Fruit fly (Drosophila melanogaster): ENCODE data around the gene kibra.

kibra gene

DNA sequence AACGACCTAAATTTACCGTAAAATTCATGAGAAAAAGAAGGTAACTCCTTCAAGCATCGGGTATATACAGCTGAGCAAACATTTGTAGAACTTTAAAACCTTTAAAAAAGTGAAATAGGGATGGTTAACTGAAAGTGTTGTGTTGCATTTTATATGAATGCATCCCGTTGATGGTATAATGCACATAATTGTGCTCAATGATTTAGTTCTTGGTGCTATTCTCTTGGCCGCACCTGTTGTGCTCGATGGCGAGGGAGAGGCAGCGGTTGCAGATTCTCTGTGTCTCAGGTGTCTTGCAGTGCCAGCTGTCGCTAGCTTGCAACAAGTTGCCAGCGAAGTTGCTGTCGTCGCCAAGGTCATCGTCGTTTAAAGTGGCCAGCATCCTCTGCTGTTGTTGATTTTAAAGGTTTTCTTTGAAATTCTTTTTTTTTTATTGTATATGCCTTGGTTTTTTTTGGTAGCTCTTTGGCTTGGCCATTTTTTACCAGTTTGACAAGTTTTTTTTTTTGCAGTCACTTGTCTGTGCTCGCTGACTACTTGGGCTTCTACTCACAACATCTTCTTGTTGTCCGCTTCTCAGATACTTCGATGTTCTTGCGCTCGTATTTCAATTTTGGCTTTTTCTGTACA lies 41.4 kb upstream of the kibra start:
- TF ChIP-seq Myc (optimal IDR thresholded peaks at IDR 0.05) = no peak
- no peak for TF ChIP-seq N (GFP tag; optimal IDR thresholded peaks at IDR 0.05)
- peak; percentile 80 for TF ChIP-seq woc (GFP tag; optimal IDR thresholded peaks at IDR 0.05)
- no peak for TF ChIP-seq usp (GFP tag; optimal IDR thresholded peaks at IDR 0.05)
- TF ChIP-seq br (GFP tag; optimal IDR thresholded peaks at IDR 0.05) = peak; percentile 41
- TF ChIP-seq rgr (GFP tag; optimal IDR thresholded peaks at IDR 0.05) = peak; percentile 65
- peak; percentile 51 for TF ChIP-seq OdsH (GFP tag; optimal IDR thresholded peaks at IDR 0.05)
- no peak for TF ChIP-seq pan (optimal IDR thresholded peaks at IDR 0.05)
- TF ChIP-seq Dif (GFP tag; optimal IDR thresholded peaks at IDR 0.05; ENCODE audit: partially characterized antibody) = no peak
- peak; percentile 2 for TF ChIP-seq tai (GFP tag; optimal IDR thresholded peaks at IDR 0.05)
- TF ChIP-seq Hnf4 (GFP tag; optimal IDR thresholded peaks at IDR 0.05) = peak; percentile 28
- TF ChIP-seq HLH106 (tag; optimal IDR thresholded peaks at IDR 0.05) = peak; percentile 56
- peak; percentile 69 for TF ChIP-seq h (GFP tag; optimal IDR thresholded peaks at IDR 0.05)
- TF ChIP-seq dl (GFP tag; optimal IDR thresholded peaks at IDR 0.05; ENCODE audit: insufficient read depth in 1 of 2, partially characterized antibody in 2 of 2) = no peak
- TF ChIP-seq sage (GFP tag; optimal IDR thresholded peaks at IDR 0.05) = no peak
- no peak for TF ChIP-seq brk (GFP tag; optimal IDR thresholded peaks at IDR 0.05)
- TF ChIP-seq CG9705 (GFP tag; optimal IDR thresholded peaks at IDR 0.05) = no peak
- no peak for TF ChIP-seq Hr83 (GFP tag; optimal IDR thresholded peaks at IDR 0.05; ENCODE audit: poor library complexity, severe bottlenecking)
- TF ChIP-seq lola (GFP tag; optimal IDR thresholded peaks at IDR 0.05) = no peak
- TF ChIP-seq Dfd (GFP tag; optimal IDR thresholded peaks at IDR 0.05) = no peak
- no peak for TF ChIP-seq Vsx2 (GFP tag; optimal IDR thresholded peaks at IDR 0.05; ENCODE audit: partially characterized antibody)
- peak; percentile 87 for TF ChIP-seq fru (GFP tag; optimal IDR thresholded peaks at IDR 0.05)
- no peak for TF ChIP-seq sv (GFP tag; optimal IDR thresholded peaks at IDR 0.05)
- TF ChIP-seq GATAd (GFP tag; optimal IDR thresholded peaks at IDR 0.05) = no peak
- TF ChIP-seq foxo (GFP tag; optimal IDR thresholded peaks at IDR 0.05) = peak in 1 of 2 experiments; percentile 78
- TF ChIP-seq dsf (GFP tag; optimal IDR thresholded peaks at IDR 0.05; ENCODE audit: borderline replicate concordance) = no peak
- TF ChIP-seq dmrt93B (GFP tag; optimal IDR thresholded peaks at IDR 0.05) = no peak
- peak; percentile 43 for TF ChIP-seq psq (GFP tag; optimal IDR thresholded peaks at IDR 0.05)
- TF ChIP-seq Sp1 (GFP tag; optimal IDR thresholded peaks at IDR 0.05) = no peak
- TF ChIP-seq jim (GFP tag; optimal IDR thresholded peaks at IDR 0.05) = no peak
- TF ChIP-seq Rel (GFP tag; optimal IDR thresholded peaks at IDR 0.05) = peak; percentile 33
- TF ChIP-seq Rel (tag; optimal IDR thresholded peaks at IDR 0.05) = no peak
- TF ChIP-seq ey (GFP tag; optimal IDR thresholded peaks at IDR 0.05) = peak; percentile 64
- no peak for TF ChIP-seq Mio (GFP tag; optimal IDR thresholded peaks at IDR 0.05)
- TF ChIP-seq CG32264 (GFP tag; optimal IDR thresholded peaks at IDR 0.05) = peak; percentile 49
- TF ChIP-seq Abd-B (GFP tag; optimal IDR thresholded peaks at IDR 0.05) = no peak
- TF ChIP-seq Hr78 (GFP tag; optimal IDR thresholded peaks at IDR 0.05) = no peak
- TF ChIP-seq Jra (GFP tag; optimal IDR thresholded peaks at IDR 0.05) = peak; percentile 35
- TF ChIP-seq CrebA (GFP tag; optimal IDR thresholded peaks at IDR 0.05; ENCODE audit: borderline replicate concordance) = no peak

- no peak for TF ChIP-seq OdsH (GFP tag; optimal IDR thresholded peaks at IDR 0.05)
- no peak for TF ChIP-seq lola (GFP tag; optimal IDR thresholded peaks at IDR 0.05)
- TF ChIP-seq psq (GFP tag; optimal IDR thresholded peaks at IDR 0.05) = no peak
- no peak for TF ChIP-seq foxo (GFP tag; optimal IDR thresholded peaks at IDR 0.05)
- no peak for TF ChIP-seq Mio (GFP tag; optimal IDR thresholded peaks at IDR 0.05)
- TF ChIP-seq sage (GFP tag; optimal IDR thresholded peaks at IDR 0.05) = no peak
- no peak for TF ChIP-seq brk (GFP tag; optimal IDR thresholded peaks at IDR 0.05)
- no peak for TF ChIP-seq usp (GFP tag; optimal IDR thresholded peaks at IDR 0.05)
- no peak for TF ChIP-seq CrebA (GFP tag; optimal IDR thresholded peaks at IDR 0.05; ENCODE audit: borderline replicate concordance)
- TF ChIP-seq h (GFP tag; optimal IDR thresholded peaks at IDR 0.05) = no peak
- no peak for TF ChIP-seq N (GFP tag; optimal IDR thresholded peaks at IDR 0.05)
- TF ChIP-seq Hr83 (GFP tag; optimal IDR thresholded peaks at IDR 0.05; ENCODE audit: poor library complexity, severe bottlenecking) = no peak
- no peak for TF ChIP-seq Hr78 (GFP tag; optimal IDR thresholded peaks at IDR 0.05)
- TF ChIP-seq Myc (optimal IDR thresholded peaks at IDR 0.05) = no peak
- no peak for TF ChIP-seq Dfd (GFP tag; optimal IDR thresholded peaks at IDR 0.05)
- no peak for TF ChIP-seq fru (GFP tag; optimal IDR thresholded peaks at IDR 0.05)
- TF ChIP-seq tai (GFP tag; optimal IDR thresholded peaks at IDR 0.05) = no peak
- TF ChIP-seq CG9705 (GFP tag; optimal IDR thresholded peaks at IDR 0.05) = no peak
- TF ChIP-seq ey (GFP tag; optimal IDR thresholded peaks at IDR 0.05) = no peak
- no peak for TF ChIP-seq dsf (GFP tag; optimal IDR thresholded peaks at IDR 0.05; ENCODE audit: borderline replicate concordance)
Observed at dm6 chr3R:14764131-14764530, 40.1 kb upstream of the kibra start.
